Worm (Caenorhabditis elegans): ENCODE results near the gene suca-1.

DNA sequence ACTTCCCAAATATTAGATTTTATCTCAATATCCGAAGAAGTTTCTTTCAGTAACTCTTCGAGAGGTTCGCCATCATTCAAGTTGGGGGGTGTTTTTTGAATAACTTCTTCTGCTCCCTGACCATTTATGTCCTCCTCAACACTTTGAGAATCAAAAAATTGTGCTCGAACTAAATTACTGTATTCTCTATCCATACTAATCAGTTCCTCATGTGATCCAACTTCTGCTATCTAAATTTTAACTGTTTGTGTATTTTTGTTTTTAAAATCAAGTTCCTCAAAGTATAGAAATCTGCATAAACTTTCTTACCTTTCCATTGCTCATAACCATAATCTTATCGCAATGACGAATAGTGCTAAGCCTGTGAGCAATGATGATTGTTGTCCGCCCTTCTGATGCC, 38.2 kb downstream of the suca-1 start:
- TF ChIP-seq tab-1 (GFP tag; IDR thresholded peaks at IDR 0.05) (no peak), T22C8.4 (GFP tag; IDR thresholded peaks at IDR 0.05) (no peak), ztf-23 (GFP tag; IDR thresholded peaks at IDR 0.05) (no peak), med-1 (GFP tag; optimal IDR thresholded peaks at IDR 0.05; ENCODE audit: insufficient read depth) (no peak), cog-1 (tag; optimal IDR thresholded peaks at IDR 0.05) (no peak), flt-1 (GFP tag; IDR thresholded peaks at IDR 0.05) (no peak), ztf-29 (GFP tag; IDR thresholded peaks at IDR 0.05) (no peak)
